Worm (Caenorhabditis elegans) whole organism, L3 larva: Measurements from ENCODE around the gene Y50D4A.4.

Experiments used
- ZK546.5 ChIP-seq: sonication (generic microtip); optimal IDR thresholded peaks from 2 replicates; lab custom pipeline; 2017; ENCODE audit warnings: missing biosample characterization, missing genetic modification characterization
- aly-2 ChIP-seq: fragments of 150-350 bp; optimal IDR thresholded peaks from 2 replicates; lab custom pipeline; 2014; ENCODE audit warnings: missing biosample characterization, missing genetic modification characterization
- ama-1 ChIP-seq: fragments of 150-350 bp; optimal IDR thresholded peaks from 2 replicates; lab custom pipeline; 2018
- ceh-16 ChIP-seq: sonication (generic microtip); optimal IDR thresholded peaks from 2 replicates; lab custom pipeline; 2017; ENCODE audit warnings: missing biosample characterization, missing genetic modification characterization
- ceh-28 ChIP-seq: fragments of 150-350 bp; optimal IDR thresholded peaks from 2 replicates; lab custom pipeline; 2014; ENCODE audit warnings: missing biosample characterization, missing genetic modification reagents, missing genetic modification characterization
- ceh-9 ChIP-seq: sonication (generic microtip); optimal IDR thresholded peaks from 2 replicates; lab custom pipeline; 2018; ENCODE audit warnings: missing biosample characterization, missing genetic modification characterization
- daf-12 ChIP-seq: fragments of 150-350 bp; optimal IDR thresholded peaks from 2 replicates; lab custom pipeline; 2014; ENCODE audit warnings: missing biosample characterization, missing genetic modification reagents, missing genetic modification characterization
- egl-5 ChIP-seq: fragments of 150-350 bp; optimal IDR thresholded peaks from 2 replicates; lab custom pipeline; 2017; ENCODE audit warnings: missing biosample characterization, missing genetic modification reagents, missing genetic modification characterization, inconsistent platforms
- elt-1 ChIP-seq: fragments of 150-350 bp; optimal IDR thresholded peaks from 2 replicates; lab custom pipeline; 2014; ENCODE audit warnings: missing biosample characterization, missing genetic modification characterization
- elt-2 ChIP-seq: sonication (generic microtip); optimal IDR thresholded peaks from 2 replicates; lab custom pipeline; 2016; ENCODE audit warnings: missing genetic modification reagents, mild to moderate bottlenecking, missing genetic modification characterization, missing compliant biosample characterization
- elt-3 ChIP-seq, 3 experiments: fragments of 150-350 bp in 1 of 3; sonication (generic microtip) in 2 of 3; optimal IDR thresholded peaks; 2 replicates in 2 of 3; 4 replicates in 1 of 3; lab custom pipeline; 2014 to 2017; ENCODE audit warnings: missing biosample characterization in 3 of 3, missing genetic modification characterization in 3 of 3
- fos-1 ChIP-seq: fragments of 150-350 bp; optimal IDR thresholded peaks from 2 replicates; lab custom pipeline; 2014; ENCODE audit warnings: missing biosample characterization, missing genetic modification characterization
- jun-1 ChIP-seq: fragments of 150-350 bp; optimal IDR thresholded peaks from 2 replicates; lab custom pipeline; 2014; ENCODE audit warnings: missing biosample characterization, missing genetic modification reagents, missing genetic modification characterization
- lin-15B ChIP-seq: fragments of 150-350 bp; optimal IDR thresholded peaks from 2 replicates; lab custom pipeline; 2014; ENCODE audit warnings: missing biosample characterization, missing genetic modification characterization
- lin-39 ChIP-seq: fragments of 150-350 bp; optimal IDR thresholded peaks from 2 replicates; lab custom pipeline; 2018; ENCODE audit warnings: missing biosample characterization, missing genetic modification reagents, missing genetic modification characterization
- lsy-12 ChIP-seq: sonication (generic microtip); optimal IDR thresholded peaks from 2 replicates; lab custom pipeline; 2016; ENCODE audit warnings: mild to moderate bottlenecking, missing genetic modification characterization, missing compliant biosample characterization
- mdl-1 ChIP-seq: fragments of 150-350 bp; optimal IDR thresholded peaks from 2 replicates; lab custom pipeline; 2014; ENCODE audit warnings: missing biosample characterization, missing genetic modification characterization
- nhr-11 ChIP-seq: fragments of 150-350 bp; optimal IDR thresholded peaks from 2 replicates; lab custom pipeline; 2014; ENCODE audit warnings: missing biosample characterization, missing genetic modification characterization
- nhr-237 ChIP-seq: fragments of 150-350 bp; optimal IDR thresholded peaks from 2 replicates; lab custom pipeline; 2014; ENCODE audit warnings: missing biosample characterization, missing genetic modification characterization
- nhr-25 ChIP-seq: sonication (generic microtip); optimal IDR thresholded peaks from 2 replicates; lab custom pipeline; 2017; ENCODE audit warnings: missing biosample characterization, missing genetic modification characterization
- nhr-43 ChIP-seq: sonication (generic microtip); optimal IDR thresholded peaks from 2 replicates; lab custom pipeline; 2016; ENCODE audit warnings: mild to moderate bottlenecking, missing genetic modification characterization, missing compliant biosample characterization; ENCODE audit not compliant: poor library complexity, severe bottlenecking
- nhr-67 ChIP-seq: fragments of 150-350 bp; optimal IDR thresholded peaks from 2 replicates; lab custom pipeline; 2014; ENCODE audit warnings: missing biosample characterization, missing genetic modification characterization
- nhr-76 ChIP-seq: fragments of 150-350 bp; sonication (generic microtip); optimal IDR thresholded peaks from 5 replicates; lab custom pipeline; 2014; ENCODE audit warnings: missing biosample characterization, missing genetic modification characterization
- nhr-77 ChIP-seq: fragments of 150-350 bp; optimal IDR thresholded peaks from 2 replicates; lab custom pipeline; 2014; ENCODE audit warnings: missing biosample characterization, missing genetic modification characterization
- pha-4 ChIP-seq: fragments of 150-350 bp; optimal IDR thresholded peaks from 2 replicates; lab custom pipeline; 2014; ENCODE audit warnings: missing biosample characterization, missing genetic modification reagents, missing genetic modification characterization
- pqm-1 ChIP-seq: fragments of 150-350 bp; optimal IDR thresholded peaks from 2 replicates; lab custom pipeline; 2017; ENCODE audit warnings: missing biosample characterization, missing genetic modification characterization, inconsistent platforms
- sea-2 ChIP-seq: fragments of 150-350 bp; sonication (generic microtip); optimal IDR thresholded peaks from 4 replicates; lab custom pipeline; 2014; ENCODE audit warnings: missing biosample characterization, missing genetic modification reagents, missing genetic modification characterization
- skn-1 ChIP-seq: fragments of 150-350 bp; optimal IDR thresholded peaks from 2 replicates; lab custom pipeline; 2014; ENCODE audit warnings: missing biosample characterization, missing genetic modification characterization
- snpc-4 ChIP-seq: fragments of 150-350 bp; optimal IDR thresholded peaks from 2 replicates; lab custom pipeline; 2014; ENCODE audit warnings: missing biosample characterization, missing genetic modification characterization
- tbx-2 ChIP-seq: sonication (generic microtip); optimal IDR thresholded peaks from 2 replicates; lab custom pipeline; 2016; ENCODE audit warnings: mild to moderate bottlenecking, missing genetic modification characterization, missing compliant biosample characterization
- unc-39 ChIP-seq: sonication (generic microtip); optimal IDR thresholded peaks from 4 replicates; lab custom pipeline; 2017; ENCODE audit warnings: missing biosample characterization, missing genetic modification characterization
- ztf-4 ChIP-seq: fragments of 150-350 bp; optimal IDR thresholded peaks from 2 replicates; lab custom pipeline; 2014; ENCODE audit warnings: missing biosample characterization, missing genetic modification characterization

The Y50D4A.4 gene

ce11 chrV:1227756-1228665 lies 32.1 kb upstream of the Y50D4A.4 start:
- TF ChIP-seq unc-39 (tag; lab: Kevin White, UChicago) (no peak), lin-39 (tag; lab: Kevin White, UChicago) (peak; percentile 79), elt-3 (tag; optimal IDR thresholded peaks at IDR 0.05; lab: Kevin White, UChicago) (no peak), mdl-1 (tag; lab: Kevin White, UChicago) (no peak), nhr-67 (tag; lab: Kevin White, UChicago) (no peak), elt-1 (tag; lab: Kevin White, UChicago) (no peak), nhr-77 (tag; lab: Kevin White, UChicago) (no peak), skn-1 (tag; lab: Kevin White, UChicago) (no peak)
- TF ChIP-seq, all 47 proteins: peak for 1

- no peak for TF ChIP-seq ceh-9 (tag; lab: Kevin White, UChicago)
- no peak for TF ChIP-seq sea-2 (GFP tag; lab: Kevin White, UChicago)
- TF ChIP-seq pqm-1 (tag; lab: Kevin White, UChicago) = no peak
- no peak for TF ChIP-seq fos-1
- no peak for TF ChIP-seq tbx-2 (tag; lab: Kevin White, UChicago)
- TF ChIP-seq ceh-16 = no peak
- TF ChIP-seq unc-39 (tag; lab: Kevin White, UChicago) = no peak
- TF ChIP-seq ztf-4 (tag; lab: Kevin White, UChicago) = no peak
- TF ChIP-seq lsy-12 (tag; lab: Kevin White, UChicago) = no peak
- no peak for TF ChIP-seq daf-12
- TF ChIP-seq, all 47 proteins: peak for 0
These were observed 30.3 kb upstream of the Y50D4A.4 start for ce11 chrV:1226239-1226638.

- TF ChIP-seq nhr-76 (no peak), nhr-43 (tag; lab: Kevin White, UChicago) (no peak), ceh-16 (no peak), snpc-4 (tag; lab: Kevin White, UChicago) (no peak), pqm-1 (tag; lab: Kevin White, UChicago) (no peak), nhr-25 (tag; lab: Kevin White, UChicago) (no peak), unc-39 (tag; lab: Kevin White, UChicago) (no peak), skn-1 (tag; lab: Kevin White, UChicago) (no peak)
- TF ChIP-seq, all 47 proteins: peak for 0
These were observed 27.6 kb upstream of the Y50D4A.4 start for ce11 chrV:1223559-1223958.

- no peak for TF ChIP-seq unc-39 (tag; lab: Kevin White, UChicago)
- TF ChIP-seq aly-2 (tag; lab: Kevin White, UChicago) = no peak
These were observed 24.6 kb upstream of the Y50D4A.4 start, which contains the start of gene Y50D4A.10 for ce11 chrV:1220509-1220908. Y50D4A.10 (minus strand) TSS chrV:1220565.

- no peak for TF ChIP-seq nhr-77 (tag; lab: Kevin White, UChicago)
- TF ChIP-seq daf-12 = no peak
- TF ChIP-seq ceh-16 = no peak
- TF ChIP-seq elt-3 (tag; optimal IDR thresholded peaks at IDR 0.05; lab: Kevin White, UChicago) = no peak
- no peak for TF ChIP-seq pha-4 (tag; lab: Kevin White, UChicago)
- TF ChIP-seq elt-2 = no peak
- no peak for TF ChIP-seq skn-1 (tag; lab: Kevin White, UChicago)
- TF ChIP-seq nhr-67 (tag; lab: Kevin White, UChicago) = no peak
- no peak for TF ChIP-seq ZK546.5 (tag; lab: Kevin White, UChicago)
- TF ChIP-seq mdl-1 (tag; lab: Kevin White, UChicago) = no peak
- no peak for TF ChIP-seq egl-5 (tag; lab: Kevin White, UChicago)
- no peak for TF ChIP-seq ceh-28
- no peak for TF ChIP-seq nhr-237 (tag; lab: Kevin White, UChicago)
- TF ChIP-seq ama-1 = no peak
- no peak for TF ChIP-seq tbx-2 (tag; lab: Kevin White, UChicago)
- no peak for TF ChIP-seq nhr-11
- no peak for TF ChIP-seq ceh-9 (tag; lab: Kevin White, UChicago)
These were observed 11.7 kb upstream of the Y50D4A.4 start, which contains the start of gene Y50D4A.1 for ce11 chrV:1207589-1207988. Y50D4A.1 (plus strand) TSS chrV:1207889.

- TF ChIP-seq jun-1 (tag; lab: Kevin White, UChicago) (no peak), lin-15B (tag; lab: Kevin White, UChicago) (peak; percentile 6), nhr-76 (no peak)
- TF ChIP-seq, all 47 proteins: peak for 1
These were observed 11.0 kb upstream of the Y50D4A.4 start, which contains the start of gene Y50D4A.5 for ce11 chrV:1206971-1207370. Y50D4A.5 (plus strand) TSS chrV:1207307.
